Worm (Caenorhabditis elegans): ENCODE data around the gene ocr-1.

ce11 chrV:10792775-10793174 lies 28.6 kb downstream of the ocr-1 start, which contains the start of gene D1054.10:
- TF ChIP-seq ama-1 (optimal IDR thresholded peaks at IDR 0.05): no peak
- TF ChIP-seq ama-1 (GFP tag; optimal IDR thresholded peaks at IDR 0.05): no peak
- no peak for TF ChIP-seq zim-3 (tag; optimal IDR thresholded peaks at IDR 0.05)
- TF ChIP-seq sdz-38 (tag; optimal IDR thresholded peaks at IDR 0.05): no peak
- TF ChIP-seq lin-26 (GFP tag; IDR thresholded peaks at IDR 0.05): no peak
- no peak for TF ChIP-seq atf-7 (tag; optimal IDR thresholded peaks at IDR 0.05)

Measured in whole organism, young adult.